Fruit fly (Drosophila melanogaster) whole organism, pupa: Measurements from ENCODE around the gene CG10562.

ENCODE experiments used
- CG15710 ChIP-seq: fragments of 200-800 bp; sonication (Bioruptor generic); optimal IDR thresholded peaks from 2 replicates; lab custom pipeline; 2018; ENCODE audit warnings: missing biosample characterization, mild to moderate bottlenecking, missing genetic modification characterization, moderate library complexity
- CG17806 ChIP-seq: fragments of 200-800 bp; sonication (Bioruptor generic); optimal IDR thresholded peaks from 2 replicates; lab custom pipeline; 2018; ENCODE audit warnings: missing biosample characterization, mild to moderate bottlenecking, missing genetic modification characterization, moderate library complexity
- Pif1A ChIP-seq: fragments of 200-800 bp; sonication (Bioruptor generic); optimal IDR thresholded peaks from 3 replicates; lab custom pipeline; 2016; ENCODE audit warnings: missing biosample characterization, missing genetic modification characterization
- fd96Ca ChIP-seq: fragments of 200-800 bp; sonication (Bioruptor generic); IDR thresholded peaks from 3 replicates; pipeline ENCODE4 v1.3.6; 2022; ENCODE audit warnings: missing biosample characterization, missing genetic modification characterization
- rn ChIP-seq: fragments of 200-800 bp; sonication (Bioruptor generic); IDR thresholded peaks from 2 replicates; pipeline ENCODE4 v1.3.6; 2022; ENCODE audit warnings: missing biosample characterization, missing genetic modification characterization

DNA sequence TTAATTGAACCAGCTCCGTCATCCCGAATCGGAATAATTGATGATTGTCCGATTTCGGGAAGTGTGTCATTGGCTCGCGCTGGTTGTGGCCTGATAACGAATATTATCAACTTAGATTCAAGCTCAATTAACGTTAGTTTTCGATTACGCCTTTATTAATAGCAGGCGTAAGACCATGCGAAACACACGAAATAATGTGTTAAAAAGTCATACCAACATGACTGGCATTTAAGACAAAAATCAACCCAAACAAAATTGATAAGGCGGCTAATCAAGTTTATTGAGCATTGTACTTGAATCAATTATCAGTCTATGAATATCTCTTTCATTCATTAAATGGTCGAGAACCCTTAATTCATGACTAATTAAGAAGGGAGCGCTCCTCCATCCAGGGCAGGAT, 13.4 kb downstream of the CG10562 start:
- TF ChIP-seq CG15710 (tag; lab: Kevin White, UChicago) (no peak), fd96Ca (GFP tag; lab: Robert Waterston, UW) (no peak), Pif1A (GFP tag; lab: Kevin White, UChicago) (no peak), CG17806 (no peak), rn (no peak)
